Worm (Caenorhabditis elegans) whole organism, L4 larva: Measurements from ENCODE around the gene K11H3.5.

Source experiments
- Y105C5A.15 ChIP-seq: fragments of 200-800 bp; sonication (Bioruptor generic); IDR thresholded peaks from 2 replicates; pipeline ENCODE4 v1.3.6; 2022; ENCODE audit warnings: missing genetic modification characterization, missing compliant biosample characterization
- Y48G9A.11 ChIP-seq: fragments of 200-800 bp; sonication (Bioruptor generic); IDR thresholded peaks from 2 replicates; pipeline ENCODE4 v1.3.6; 2022; ENCODE audit warnings: missing genetic modification reagents, missing genetic modification characterization, missing compliant biosample characterization
- Y5F2A.4 ChIP-seq: fragments of 200-800 bp; sonication (Bioruptor generic); optimal IDR thresholded peaks from 2 replicates; lab custom pipeline; 2018; ENCODE audit warnings: mild to moderate bottlenecking, missing genetic modification characterization, missing compliant biosample characterization
- ZK546.5 ChIP-seq, 2 experiments: sonication (generic microtip); optimal IDR thresholded peaks; 2 replicates each; lab custom pipeline; 2017; ENCODE audit warnings: missing biosample characterization in 2 of 2, missing genetic modification characterization in 2 of 2
- aly-2 ChIP-seq: sonication (generic microtip); optimal IDR thresholded peaks from 2 replicates; lab custom pipeline; 2018; ENCODE audit warnings: missing biosample characterization, missing genetic modification characterization
- daf-12 ChIP-seq: fragments of 150-350 bp; optimal IDR thresholded peaks from 2 replicates; lab custom pipeline; 2014; ENCODE audit warnings: missing biosample characterization, missing genetic modification reagents, missing genetic modification characterization
- daf-16 ChIP-seq, 3 experiments: sonication (generic microtip); optimal IDR thresholded peaks; 2 replicates each; lab custom pipeline; 2016 to 2017; ENCODE audit warnings: missing genetic modification characterization in 3 of 3, missing genetic modification reagents in 3 of 3, mild to moderate bottlenecking in 2 of 3, missing compliant biosample characterization in 2 of 3, missing biosample characterization in 1 of 3, moderate library complexity in 1 of 3
- dmd-6 ChIP-seq: fragments of 200-800 bp; sonication (Bioruptor generic); IDR thresholded peaks from 2 replicates; pipeline ENCODE4 v1.3.6; 2022; ENCODE audit warnings: missing genetic modification reagents, missing genetic modification characterization, missing compliant biosample characterization
- dve-1 ChIP-seq: sonication (generic microtip); optimal IDR thresholded peaks from 2 replicates; lab custom pipeline; 2017; ENCODE audit warnings: antibody characterized with exemption, mild to moderate bottlenecking, missing genetic modification characterization, missing compliant biosample characterization; ENCODE audit not compliant: insufficient read depth
- fkh-10 ChIP-seq: fragments of 150-350 bp; optimal IDR thresholded peaks from 2 replicates; lab custom pipeline; 2014; ENCODE audit warnings: missing biosample characterization, missing genetic modification reagents, missing genetic modification characterization
- hlh-11 ChIP-seq: fragments of 200-800 bp; sonication (Bioruptor generic); optimal IDR thresholded peaks from 2 replicates; lab custom pipeline; 2018; ENCODE audit warnings: mild to moderate bottlenecking, missing genetic modification characterization, missing compliant biosample characterization
- lin-39 ChIP-seq: fragments of 150-350 bp; optimal IDR thresholded peaks from 2 replicates; lab custom pipeline; 2014; ENCODE audit warnings: missing biosample characterization, missing genetic modification reagents, missing genetic modification characterization
- lir-3 ChIP-seq: sonication (generic microtip); optimal IDR thresholded peaks from 2 replicates; lab custom pipeline; 2016; ENCODE audit warnings: mild to moderate bottlenecking, missing genetic modification characterization, missing compliant biosample characterization
- lsy-2 ChIP-seq, 2 experiments: fragments of 150-350 bp in 1 of 2; sonication (generic microtip) in 1 of 2; optimal IDR thresholded peaks; 2 replicates each; lab custom pipeline; 2014 to 2017; ENCODE audit warnings: missing biosample characterization in 2 of 2, missing genetic modification characterization in 2 of 2
- madf-9 ChIP-seq: fragments of 200-800 bp; sonication (Bioruptor generic); conservative IDR thresholded peaks from 2 replicates; pipeline ENCODE4 v1.3.6; 2022; ENCODE audit warnings: missing genetic modification reagents, missing genetic modification characterization, missing compliant biosample characterization
- mep-1 ChIP-seq: fragments of 150-350 bp; sonication (generic microtip); optimal IDR thresholded peaks from 3 replicates; lab custom pipeline; 2014; ENCODE audit warnings: missing biosample characterization, missing genetic modification characterization
- mxl-2 ChIP-seq: fragments of 200-800 bp; sonication (Bioruptor generic); conservative IDR thresholded peaks from 2 replicates; pipeline ENCODE4 v1.3.6; 2022; ENCODE audit warnings: missing genetic modification reagents, missing genetic modification characterization, missing compliant biosample characterization
- mxl-3 ChIP-seq: fragments of 200-800 bp; sonication (Bioruptor generic); optimal IDR thresholded peaks from 2 replicates; lab custom pipeline; 2018; ENCODE audit warnings: mild to moderate bottlenecking, missing genetic modification characterization, missing compliant biosample characterization
- nhr-111 ChIP-seq: fragments of 200-800 bp; sonication (Bioruptor generic); optimal IDR thresholded peaks from 2 replicates; lab custom pipeline; 2018; ENCODE audit warnings: mild to moderate bottlenecking, missing genetic modification characterization, missing compliant biosample characterization
- nhr-48 ChIP-seq: sonication (generic microtip); optimal IDR thresholded peaks from 2 replicates; lab custom pipeline; 2016; ENCODE audit warnings: mild to moderate bottlenecking, missing genetic modification characterization, missing compliant biosample characterization
- pha-4 ChIP-seq, 2 experiments: fragments of 150-350 bp in 1 of 2; fragments of 200-800 bp in 1 of 2; sonication (Bioruptor generic) in 1 of 2; IDR thresholded peaks in 1 of 2; optimal IDR thresholded peaks in 1 of 2; 2 replicates each; pipeline versions ENCODE4 v1.3.6 to Lab custom; 2014 to 2022; ENCODE audit warnings: missing genetic modification characterization in 2 of 2, missing genetic modification reagents in 2 of 2, missing biosample characterization in 1 of 2, missing compliant biosample characterization in 1 of 2
- pqm-1 ChIP-seq: sonication (generic microtip); optimal IDR thresholded peaks from 2 replicates; lab custom pipeline; 2017; ENCODE audit warnings: missing biosample characterization, missing genetic modification characterization
- spr-3 ChIP-seq: fragments of 200-800 bp; sonication (Bioruptor generic); optimal IDR thresholded peaks from 2 replicates; lab custom pipeline; 2018; ENCODE audit warnings: mild to moderate bottlenecking, missing genetic modification characterization, missing compliant biosample characterization
- unc-39 ChIP-seq: sonication (generic microtip); optimal IDR thresholded peaks from 2 replicates; lab custom pipeline; 2017; ENCODE audit warnings: missing biosample characterization, missing genetic modification characterization
- unc-62 ChIP-seq, 3 experiments: fragments of 150-350 bp in 1 of 3; sonication (generic microtip); optimal IDR thresholded peaks in 2 of 3; peaks in 1 of 3; 1 replicate in 1 of 3; 2 replicates in 2 of 3; lab custom pipeline; 2014 to 2017; ENCODE audit warnings: missing biosample characterization in 3 of 3, missing genetic modification characterization in 3 of 3, missing genetic modification reagents in 3 of 3, missing genotype in 1 of 3
- zfp-2 ChIP-seq: sonication (generic microtip); optimal IDR thresholded peaks from 2 replicates; lab custom pipeline; 2016; ENCODE audit warnings: mild to moderate bottlenecking, missing genetic modification characterization, missing compliant biosample characterization
- ztf-7 ChIP-seq: fragments of 150-350 bp; optimal IDR thresholded peaks from 2 replicates; lab custom pipeline; 2014; ENCODE audit warnings: missing biosample characterization, missing genetic modification characterization

Gene K11H3.5

DNA sequence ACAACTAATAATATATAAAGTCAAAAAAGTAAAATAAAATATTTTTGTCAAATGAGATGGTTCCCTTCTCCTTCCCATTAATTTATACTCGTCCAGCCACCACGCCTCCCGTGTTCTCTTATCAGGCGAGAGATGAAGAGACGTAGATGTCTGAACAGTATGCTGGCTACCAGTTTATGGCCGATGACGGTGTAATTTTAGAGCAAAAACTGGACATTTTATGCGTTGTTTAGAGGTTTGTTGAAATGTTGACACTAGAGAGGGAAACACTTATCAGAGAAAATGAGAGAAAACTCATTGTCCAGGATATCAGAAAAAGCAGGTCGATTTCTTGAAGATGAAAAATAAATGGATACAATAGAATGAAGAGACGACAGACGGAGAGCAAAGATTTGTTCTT is 13.5 kb downstream of the K11H3.5 start (continued):
- peak; percentile 57 for TF ChIP-seq dmd-6 (GFP tag; lab: Robert Waterston, UW)
- TF ChIP-seq lsy-2 (tag; optimal IDR thresholded peaks at IDR 0.05; lab: Kevin White, UChicago): no peak
- TF ChIP-seq daf-16 (GFP tag; optimal IDR thresholded peaks at IDR 0.05; lab: Kevin White, UChicago): no peak
- TF ChIP-seq daf-16 (tag; optimal IDR thresholded peaks at IDR 0.05; lab: Kevin White, UChicago): peak; percentile 90
- TF ChIP-seq madf-9: no peak
- no peak for TF ChIP-seq mxl-2 (GFP tag; lab: Robert Waterston, UW)
- TF ChIP-seq ztf-7 (tag; lab: Kevin White, UChicago): no peak
- no peak for TF ChIP-seq mxl-3 (GFP tag; lab: Kevin White, UChicago)
- TF ChIP-seq aly-2: no peak

- TF ChIP-seq hlh-11 (peak; percentile 27), lir-3 (tag; lab: Kevin White, UChicago) (no peak), zfp-2 (tag; lab: Kevin White, UChicago) (no peak), nhr-48 (tag; lab: Kevin White, UChicago) (peak; percentile 32), dve-1 (tag; lab: Kevin White, UChicago) (peak; percentile 61), dmd-6 (GFP tag; lab: Robert Waterston, UW) (peak; percentile 12; the same call in 1 of the 2 replicates), daf-16 (GFP tag; optimal IDR thresholded peaks at IDR 0.05; lab: Kevin White, UChicago) (no peak), daf-16 (tag; optimal IDR thresholded peaks at IDR 0.05; lab: Kevin White, UChicago) (peak; percentile 36), unc-39 (tag; lab: Kevin White, UChicago) (no peak), spr-3 (GFP tag; lab: Kevin White, UChicago) (no peak), ZK546.5 (tag; optimal IDR thresholded peaks at IDR 0.05; lab: Kevin White, UChicago) (no peak), pha-4 (GFP tag; IDR thresholded peaks at IDR 0.05; lab: Robert Waterston, UW) (no peak), pha-4 (tag; optimal IDR thresholded peaks at IDR 0.05; lab: Kevin White, UChicago) (no peak), Y5F2A.4 (GFP tag; lab: Kevin White, UChicago) (no peak), pqm-1 (peak; percentile 38), unc-62 (GFP tag; optimal IDR thresholded peaks at IDR 0.05 in 1 of 2; lab: Kevin White, UChicago) (peak in 1 of 2 experiments; percentile 38), unc-62 (tag; optimal IDR thresholded peaks at IDR 0.05; lab: Kevin White, UChicago) (no peak)
Measured at ce11 chrIII:9858061-9858460, 14.5 kb downstream of the K11H3.5 start.

DNA sequence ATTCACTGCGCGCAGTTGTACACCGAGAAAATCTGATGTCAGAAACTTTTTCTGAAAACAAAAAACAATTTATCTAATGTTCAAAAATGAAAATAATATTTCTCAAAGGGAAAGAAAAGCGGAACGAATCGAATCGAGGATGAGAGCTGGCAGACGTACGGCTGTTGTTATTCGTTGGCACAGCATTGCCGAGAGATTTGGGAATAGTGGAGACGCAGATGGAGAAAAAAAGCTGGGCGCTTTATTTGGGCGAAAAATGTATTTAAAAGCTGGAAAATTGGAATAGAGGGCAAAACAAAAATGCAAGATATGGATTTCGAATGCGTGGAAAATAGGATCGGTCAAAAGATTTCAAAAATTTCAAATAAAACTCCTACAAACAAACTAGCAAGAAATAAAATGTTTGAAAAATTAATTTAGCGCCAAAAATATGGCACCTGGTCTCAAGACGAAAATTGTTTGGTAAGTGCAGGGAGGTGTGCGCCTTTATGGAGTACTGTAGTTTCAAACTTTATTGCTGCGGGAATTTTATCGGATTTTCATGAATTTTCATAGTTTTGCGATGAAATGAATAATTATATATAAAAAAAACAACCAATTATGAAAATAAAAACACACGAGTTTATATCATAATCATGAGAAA is 15.7 kb downstream of the K11H3.5 start, which contains the start of gene gpdh-2:
gpdh-2 (minus strand) TSS at position 51 of the 643 bp plus-strand sequence.
- TF ChIP-seq daf-12 (tag; lab: Kevin White, UChicago): no peak
- peak in 1 of 2 experiments; percentile 81 for TF ChIP-seq daf-16 (GFP tag; optimal IDR thresholded peaks at IDR 0.05; lab: Kevin White, UChicago)
- no peak for TF ChIP-seq daf-16 (tag; optimal IDR thresholded peaks at IDR 0.05; lab: Kevin White, UChicago)

- TF ChIP-seq Y48G9A.11 (GFP tag; lab: Robert Waterston, UW) (no peak), nhr-111 (no peak), fkh-10 (peak; percentile 34), unc-62 (GFP tag; optimal IDR thresholded peaks at IDR 0.05 in 1 of 2; lab: Kevin White, UChicago) (peak in 1 of 2 experiments; percentile 85), unc-62 (tag; optimal IDR thresholded peaks at IDR 0.05; lab: Kevin White, UChicago) (no peak), mep-1 (tag; lab: Kevin White, UChicago) (no peak), Y105C5A.15 (GFP tag; lab: Robert Waterston, UW) (no peak), daf-16 (GFP tag; optimal IDR thresholded peaks at IDR 0.05; lab: Kevin White, UChicago) (no peak), daf-16 (tag; optimal IDR thresholded peaks at IDR 0.05; lab: Kevin White, UChicago) (no peak), lin-39 (tag; lab: Kevin White, UChicago) (peak; percentile 7)
Measured at ce11 chrIII:9860201-9860780, 16.7 kb downstream of the K11H3.5 start, which contains the start of gene twk-48. twk-48 (plus strand) TSS chrIII:9860730.
